Fruit fly (Drosophila melanogaster) Kc167 (cell line): ENCODE data around the gene CG3823.

Source experiments
- Myc ChIP-seq: fragments of >200 bp; optimal IDR thresholded peaks from 2 replicates; lab custom pipeline; 2017; ENCODE audit warnings: missing external identifiers
- h ChIP-seq: fragments of >200 bp; optimal IDR thresholded peaks from 3 replicates; lab custom pipeline; 2018; ENCODE audit warnings: missing external identifiers
- insv ChIP-seq: fragments of >200 bp; optimal IDR thresholded peaks from 3 replicates; lab custom pipeline; 2018; ENCODE audit warnings: missing external identifiers
- psq ChIP-seq: fragments of >200 bp; optimal IDR thresholded peaks from 2 replicates; lab custom pipeline; 2017; ENCODE audit warnings: missing external identifiers
- ttk ChIP-seq: sonication (Bioruptor generic); optimal IDR thresholded peaks from 2 replicates; lab custom pipeline; 2017; ENCODE audit warnings: missing external identifiers

- TF ChIP-seq h (lab: Kevin White, UChicago) (no peak), psq (no peak), Myc (lab: Kevin White, UChicago) (no peak), ttk (lab: Kevin White, UChicago) (no peak), insv (lab: Kevin White, UChicago) (no peak)
Observed at dm6 chrX:6346926-6347367, 43.2 kb downstream of the CG3823 start, which contains the start of gene CG3847.
